Fruit fly (Drosophila melanogaster): ENCODE measurements around the gene CG15482.

The CG15482 gene

DNA sequence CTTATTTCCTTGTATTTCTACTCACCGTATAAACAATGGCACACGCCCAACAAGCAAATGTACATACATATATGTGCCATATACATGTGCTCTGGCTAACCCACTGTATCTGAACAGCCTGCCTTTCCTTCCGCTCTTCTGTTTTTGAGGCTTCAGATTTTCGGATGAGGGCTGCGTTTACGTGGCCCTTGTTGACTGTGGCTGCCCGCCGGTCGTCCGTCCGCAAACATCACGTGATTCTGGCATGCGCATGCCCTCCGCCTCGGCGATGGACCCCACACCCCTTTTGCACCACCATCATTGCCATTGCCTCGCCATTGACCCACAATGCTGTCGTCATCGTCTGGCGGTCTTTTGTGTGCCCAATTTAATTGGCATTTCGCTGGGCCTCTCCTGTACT is 6.4 kb downstream of the CG15482 start (continued):
- TF ChIP-seq CG31365 (tag; optimal IDR thresholded peaks at IDR 0.05) (peak; percentile 41), CG4617 (GFP tag; optimal IDR thresholded peaks at IDR 0.05; ENCODE audit: borderline replicate concordance) (no peak), CG5953 (GFP tag; IDR thresholded peaks at IDR 0.05) (0 out of 2 replicates have a peak, but pooled peaks have one; percentile 27), zfh1 (GFP tag; IDR thresholded peaks at IDR 0.05) (0 out of 3 replicates have a peak, but pooled peaks have one; percentile 28), Hr78 (GFP tag; optimal IDR thresholded peaks at IDR 0.05) (peak in 1 of 2 experiments; percentile 17), NfI (GFP tag; optimal IDR thresholded peaks at IDR 0.05) (peak; percentile 19), CG12659 (GFP tag; optimal IDR thresholded peaks at IDR 0.05) (peak; percentile 21), CG9727 (GFP tag; optimal IDR thresholded peaks at IDR 0.05) (peak; percentile 70), odd (GFP tag; optimal IDR thresholded peaks at IDR 0.05) (peak; percentile 6), fd3F (GFP tag; optimal IDR thresholded peaks at IDR 0.05) (no peak), Doc3 (GFP tag; IDR thresholded peaks at IDR 0.05; ENCODE audit: partially characterized antibody) (no peak), CG14710 (tag; optimal IDR thresholded peaks at IDR 0.05) (peak; percentile 24), crol (GFP tag; IDR thresholded peaks at IDR 0.05) (peak; percentile 81), NC2α (GFP tag; optimal IDR thresholded peaks at IDR 0.05) (peak; percentile 17), CG3847 (GFP tag; IDR thresholded peaks at IDR 0.05) (no peak), CG18476 (GFP tag; optimal IDR thresholded peaks at IDR 0.05) (no peak), CG7786 (GFP tag; optimal IDR thresholded peaks at IDR 0.05) (peak; percentile 6), CG12155 (GFP tag; optimal IDR thresholded peaks at IDR 0.05) (no peak), Mad (GFP tag; optimal IDR thresholded peaks at IDR 0.05) (no peak), kni (GFP tag; optimal IDR thresholded peaks at IDR 0.05) (peak; percentile 83), PHDP (tag; optimal IDR thresholded peaks at IDR 0.05) (peak; percentile 29), CG4424 (GFP tag; optimal IDR thresholded peaks at IDR 0.05) (no peak), CG3838 (GFP tag; optimal IDR thresholded peaks at IDR 0.05) (no peak), Dip2 (GFP tag; IDR thresholded peaks at IDR 0.05) (no peak), tll (GFP tag; optimal IDR thresholded peaks at IDR 0.05) (peak in 1 of 2 experiments; percentile 64), Vsx1 (GFP tag; optimal IDR thresholded peaks at IDR 0.05) (peak; percentile 25), CG6813 (GFP tag; optimal IDR thresholded peaks at IDR 0.05) (peak; percentile 57), Chrac-16 (GFP tag; optimal IDR thresholded peaks at IDR 0.05) (no peak), CG33557 (GFP tag; optimal IDR thresholded peaks at IDR 0.05) (peak; percentile 5), chm (GFP tag; IDR thresholded peaks at IDR 0.05) (0 out of 2 replicates have a peak, but pooled peaks have one; percentile 21), CHES-1-like (GFP tag; optimal IDR thresholded peaks at IDR 0.05) (peak; percentile 8), ci (GFP tag; IDR thresholded peaks at IDR 0.05) (peak; percentile 80; the same call in 1 of the 3 replicates), scrt (GFP tag; optimal IDR thresholded peaks at IDR 0.05) (peak; percentile 44), Rfx (GFP tag; IDR thresholded peaks at IDR 0.05) (peak; percentile 19; the same call in 1 of the 2 replicates), Hmx (GFP tag; optimal IDR thresholded peaks at IDR 0.05) (no peak), CG15479 (GFP tag; optimal IDR thresholded peaks at IDR 0.05) (peak; percentile 12), CG13287 (GFP tag; IDR thresholded peaks at IDR 0.05; ENCODE audit: partially characterized antibody) (peak; percentile 14; the same call in 1 of the 2 replicates), Spps (tag; optimal IDR thresholded peaks at IDR 0.05) (no peak), ara (GFP tag; IDR thresholded peaks at IDR 0.05) (no peak), Dad (GFP tag; optimal IDR thresholded peaks at IDR 0.05) (peak; percentile 3), Drgx (GFP tag; IDR thresholded peaks at IDR 0.05) (peak; percentile 45; the same call in 1 of the 2 replicates), nerfin-1 (tag; optimal IDR thresholded peaks at IDR 0.05) (peak; percentile 14), rib (GFP tag; IDR thresholded peaks at IDR 0.05) (0 out of 2 replicates have a peak, but pooled peaks have one; percentile 20), Awh (GFP tag; IDR thresholded peaks at IDR 0.05) (peak; percentile 49; the same call in 1 of the 2 replicates), emc (GFP tag; optimal IDR thresholded peaks at IDR 0.05) (no peak), Eip74EF (GFP tag; optimal IDR thresholded peaks at IDR 0.05) (peak in 1 of 2 experiments; percentile 61), dm (GFP tag; optimal IDR thresholded peaks at IDR 0.05) (peak; percentile 8), Trl (optimal IDR thresholded peaks at IDR 0.05) (peak in 1 of 2 experiments; percentile 12), Trl (GFP tag; optimal IDR thresholded peaks at IDR 0.05) (peak; percentile 32)

All from whole organism, embryonic.